Fruit fly (Drosophila melanogaster) whole organism, larva: ENCODE data around the gene CG11370.

Experiments
- noc ChIP-seq: fragments of 200-800 bp; sonication (Bioruptor generic); optimal IDR thresholded peaks from 3 replicates; lab custom pipeline; 2019; ENCODE audit warnings: missing biosample characterization, mild to moderate bottlenecking, missing genetic modification characterization, moderate library complexity

Gene CG11370

DNA sequence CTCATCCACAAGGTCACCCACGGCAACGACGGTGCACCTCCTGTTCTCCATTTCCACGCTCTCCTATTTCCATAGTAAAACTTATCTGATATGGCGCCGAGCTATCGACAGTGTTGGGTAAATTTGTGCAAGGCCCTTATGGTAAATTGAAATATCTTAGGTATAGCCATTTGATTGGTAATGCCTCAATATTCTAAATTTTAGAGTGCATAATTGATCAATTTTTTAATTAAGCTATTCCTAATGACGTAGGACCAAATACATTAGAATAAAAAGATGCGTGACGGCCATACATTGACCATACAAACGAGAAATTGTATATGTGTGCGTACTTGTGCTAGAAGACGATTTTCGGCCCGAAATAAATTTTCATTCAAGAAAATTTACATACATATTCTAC, 10.0 kb downstream of the CG11370 start, which contains the start of gene CG14451:
Gene CG14451 (minus strand): TSS at position 101 of the 400 bp plus-strand sequence.
- TF ChIP-seq noc (tag; lab: Kevin White, UChicago): no peak

- no peak for TF ChIP-seq noc (tag; lab: Kevin White, UChicago)
Observed at dm6 chr3L:22724046-22724771, 12.3 kb downstream of the CG11370 start.

- TF ChIP-seq noc (tag; lab: Kevin White, UChicago): no peak
Observed at dm6 chr3L:22727739-22728335, 15.9 kb downstream of the CG11370 start, which contains the start of the genes CG14450 and CG11367. CG14450 (minus strand) TSS chr3L:22727789. CG11367 (plus strand) TSS chr3L:22728111.

dm6 chr3L:22729466-22729865, 17.5 kb downstream of the CG11370 start, which contains the start of gene CG32454:
CG32454 (plus strand) TSS chr3L:22729766.
- no peak for TF ChIP-seq noc (tag; lab: Kevin White, UChicago)

- TF ChIP-seq noc (tag; lab: Kevin White, UChicago): no peak
Observed at dm6 chr3L:22731393-22731792, 19.4 kb downstream of the CG11370 start.

DNA sequence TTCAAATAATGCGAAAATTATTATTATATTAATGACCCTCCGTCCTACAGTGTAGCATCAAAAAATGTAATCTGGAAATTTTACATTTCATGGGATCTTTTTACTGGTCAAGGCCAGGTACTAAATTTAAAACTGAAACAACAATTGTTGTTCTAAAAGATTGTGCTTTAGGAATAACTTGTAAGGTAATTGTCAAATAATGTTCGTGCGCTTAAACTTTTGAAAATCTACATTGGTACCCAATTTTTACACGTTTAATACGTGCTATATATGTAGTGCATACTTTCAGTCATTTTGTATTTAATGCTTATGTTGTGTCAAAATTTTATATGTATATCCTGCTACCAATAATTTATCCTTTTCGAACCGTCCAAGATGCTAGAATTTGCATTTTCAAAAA, 21.7 kb downstream of the CG11370 start:
- TF ChIP-seq noc (tag; lab: Kevin White, UChicago): no peak

DNA sequence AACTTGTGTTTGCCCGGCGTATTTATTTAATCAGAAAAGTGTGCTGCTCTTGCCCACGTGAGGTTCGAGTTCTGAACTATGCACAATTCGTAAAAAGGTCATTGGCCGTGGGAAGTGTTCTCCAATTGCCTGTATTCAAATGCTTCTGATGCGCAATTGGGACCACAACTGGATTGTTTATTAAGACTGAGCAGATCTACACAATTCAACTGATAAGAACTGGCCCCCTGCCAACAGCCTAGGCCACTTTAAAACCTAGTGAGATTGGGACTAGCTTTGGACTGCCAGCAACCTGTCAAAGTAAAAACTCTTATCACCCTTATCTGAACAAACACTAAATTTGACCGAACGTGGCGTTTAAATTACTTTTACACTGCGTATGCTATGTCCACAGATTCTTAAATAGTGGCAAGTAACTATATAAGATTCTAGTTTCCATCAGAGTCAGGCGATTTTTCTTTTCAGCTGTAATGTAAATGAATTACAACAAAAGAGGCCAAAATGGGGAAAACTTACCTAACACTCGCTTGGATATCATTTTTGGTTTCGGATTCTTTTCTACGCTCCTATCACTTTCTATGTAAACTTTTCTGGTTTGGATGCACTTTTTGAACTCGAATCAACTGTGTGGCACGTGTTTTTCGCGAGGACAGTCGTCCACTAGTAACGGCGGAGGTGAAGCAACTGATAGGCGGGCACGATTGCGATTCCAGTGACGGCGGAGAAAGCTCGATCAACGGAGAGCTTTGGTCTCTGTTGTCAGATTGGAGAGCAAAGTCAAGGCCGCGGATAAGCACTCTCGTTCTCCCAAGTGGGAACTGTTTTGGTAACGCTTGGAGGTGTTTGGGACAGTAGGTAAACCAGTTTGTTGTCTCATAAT, 26.0 kb downstream of the CG11370 start, which contains the start of gene CG11241:
Gene CG11241 (minus strand): TSS at position 689 of the 880 bp plus-strand sequence.
- TF ChIP-seq noc (tag; lab: Kevin White, UChicago): peak; percentile 28

- peak; percentile 91 for TF ChIP-seq noc (tag; lab: Kevin White, UChicago)
Observed at dm6 chr3L:22741389-22742120, 29.6 kb downstream of the CG11370 start, which contains the start of gene CG7369. CG7369 (plus strand) TSS chr3L:22741793.

DNA sequence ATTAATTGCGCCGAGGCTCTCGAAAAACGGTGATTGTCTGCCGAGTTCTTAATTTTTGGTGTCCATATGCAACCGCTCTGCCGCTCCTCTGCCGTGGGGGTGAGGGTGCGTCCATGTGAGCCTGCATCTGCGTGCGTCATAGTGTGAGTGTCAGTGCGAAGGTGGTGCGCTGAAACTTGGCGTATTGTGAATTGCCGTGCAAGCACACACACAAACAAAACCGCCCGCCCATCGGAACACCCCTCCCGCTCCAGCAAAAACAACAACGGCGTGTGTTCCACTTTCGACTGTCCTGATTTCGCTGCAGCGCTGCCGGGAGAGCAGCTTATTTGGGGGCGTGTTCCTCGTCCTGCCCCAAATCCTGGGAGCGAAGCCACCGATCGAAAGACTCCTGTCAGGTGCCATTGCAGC, 30.2 kb downstream of the CG11370 start:
- TF ChIP-seq noc (tag; lab: Kevin White, UChicago): no peak

dm6 chr3L:22742945-22743582, 31.1 kb downstream of the CG11370 start:
- TF ChIP-seq noc (tag; lab: Kevin White, UChicago): no peak

dm6 chr3L:22749147-22749550, 37.2 kb downstream of the CG11370 start, which contains the start of gene SPoCk:
SPoCk (plus strand) TSS chr3L:22749444.
- TF ChIP-seq noc (tag; lab: Kevin White, UChicago): no peak

- no peak for TF ChIP-seq noc (tag; lab: Kevin White, UChicago)
Observed at dm6 chr3L:22749987-22750386, 38.0 kb downstream of the CG11370 start.
